Fruit fly (Drosophila melanogaster): Measurements from ENCODE around the gene mRpS10.
A peak's percentile ranks its signal among the peaks of the same experiment; 100 is the strongest.

dm6 chr3R:15197373-15197772, 32.1 kb upstream of the mRpS10 start:
- TF ChIP-seq Pif1B (GFP tag; optimal IDR thresholded peaks at IDR 0.05) (no peak), CG9948 (tag; optimal IDR thresholded peaks at IDR 0.05) (no peak), CG4496 (GFP tag; IDR thresholded peaks at IDR 0.05) (no peak), CG15710 (tag; optimal IDR thresholded peaks at IDR 0.05) (no peak), CG34367 (tag; optimal IDR thresholded peaks at IDR 0.05) (no peak), CG32121 (GFP tag; IDR thresholded peaks at IDR 0.05) (no peak), CG8159 (tag; optimal IDR thresholded peaks at IDR 0.05) (no peak), gl (tag; optimal IDR thresholded peaks at IDR 0.05) (peak; percentile 6)

Data from whole organism, pupa.